Fruit fly (Drosophila melanogaster): Measurements from ENCODE around the gene CG32988.

Gene CG32988

DNA sequence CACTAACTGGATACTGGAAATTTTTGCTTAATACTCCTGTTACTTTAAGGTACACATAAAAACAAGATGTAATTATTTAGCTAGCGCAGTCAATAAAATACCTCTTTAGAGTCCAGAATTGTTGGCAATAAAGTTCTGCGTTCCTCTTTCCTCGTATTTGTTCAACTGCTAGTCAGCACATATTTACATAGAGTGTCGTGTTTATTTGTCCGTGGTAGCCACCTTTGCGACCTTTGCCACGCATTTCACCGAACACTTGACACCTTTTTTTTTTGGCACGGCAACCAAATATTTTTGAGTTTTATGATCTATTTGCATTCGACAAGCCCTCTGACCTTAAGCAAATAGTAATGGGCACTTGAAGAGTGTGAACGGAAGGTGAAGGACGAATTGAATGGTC is 18.7 kb upstream of the CG32988 start (continued):
- TF ChIP-seq tna (GFP tag; IDR thresholded peaks at IDR 0.05; ENCODE audit: partially characterized antibody) (no peak), Deaf1 (tag; optimal IDR thresholded peaks at IDR 0.05) (no peak), bigmax (GFP tag; optimal IDR thresholded peaks at IDR 0.05) (peak; percentile 2), CG12744 (GFP tag; optimal IDR thresholded peaks at IDR 0.05) (peak; percentile 69), gcm2 (GFP tag; optimal IDR thresholded peaks at IDR 0.05) (peak; percentile 27), CG30403 (GFP tag; optimal IDR thresholded peaks at IDR 0.05) (peak; percentile 50), org-1 (GFP tag; optimal IDR thresholded peaks at IDR 0.05) (peak; percentile 91), gce (GFP tag; IDR thresholded peaks at IDR 0.05) (0 out of 3 replicates have a peak, but pooled peaks have one; percentile 10), CG3726 (GFP tag; IDR thresholded peaks at IDR 0.05) (no peak), sob (GFP tag; IDR thresholded peaks at IDR 0.05) (peak; percentile 79), CG31441 (GFP tag; IDR thresholded peaks at IDR 0.05) (peak; percentile 43; the same call in 1 of the 2 replicates), CG5245 (GFP tag; optimal IDR thresholded peaks at IDR 0.05) (peak; percentile 40), Atf6 (GFP tag; IDR thresholded peaks at IDR 0.05) (peak; percentile 71; the same call in 1 of the 2 replicates), CG3163 (GFP tag; optimal IDR thresholded peaks at IDR 0.05) (peak; percentile 77), CG17802 (tag; optimal IDR thresholded peaks at IDR 0.05) (no peak), zen (tag; optimal IDR thresholded peaks at IDR 0.05) (peak; percentile 94), Ets97D (GFP tag; optimal IDR thresholded peaks at IDR 0.05) (peak; percentile 10), CG16863 (GFP tag; optimal IDR thresholded peaks at IDR 0.05) (peak; percentile 86), Aef1 (GFP tag; IDR thresholded peaks at IDR 0.05) (no peak), CG8944 (GFP tag; optimal IDR thresholded peaks at IDR 0.05) (peak; percentile 84), CG10366 (GFP tag; IDR thresholded peaks at IDR 0.05) (no peak), CG14441 (GFP tag; IDR thresholded peaks at IDR 0.05) (no peak), Oaz (GFP tag; IDR thresholded peaks at IDR 0.05) (no peak), Dad (GFP tag; optimal IDR thresholded peaks at IDR 0.05) (no peak), CG17912 (GFP tag; optimal IDR thresholded peaks at IDR 0.05) (no peak), CG18476 (GFP tag; optimal IDR thresholded peaks at IDR 0.05) (peak; percentile 38), gem (tag; optimal IDR thresholded peaks at IDR 0.05) (peak; percentile 86), E2f1 (GFP tag; IDR thresholded peaks at IDR 0.05) (no peak)

DNA sequence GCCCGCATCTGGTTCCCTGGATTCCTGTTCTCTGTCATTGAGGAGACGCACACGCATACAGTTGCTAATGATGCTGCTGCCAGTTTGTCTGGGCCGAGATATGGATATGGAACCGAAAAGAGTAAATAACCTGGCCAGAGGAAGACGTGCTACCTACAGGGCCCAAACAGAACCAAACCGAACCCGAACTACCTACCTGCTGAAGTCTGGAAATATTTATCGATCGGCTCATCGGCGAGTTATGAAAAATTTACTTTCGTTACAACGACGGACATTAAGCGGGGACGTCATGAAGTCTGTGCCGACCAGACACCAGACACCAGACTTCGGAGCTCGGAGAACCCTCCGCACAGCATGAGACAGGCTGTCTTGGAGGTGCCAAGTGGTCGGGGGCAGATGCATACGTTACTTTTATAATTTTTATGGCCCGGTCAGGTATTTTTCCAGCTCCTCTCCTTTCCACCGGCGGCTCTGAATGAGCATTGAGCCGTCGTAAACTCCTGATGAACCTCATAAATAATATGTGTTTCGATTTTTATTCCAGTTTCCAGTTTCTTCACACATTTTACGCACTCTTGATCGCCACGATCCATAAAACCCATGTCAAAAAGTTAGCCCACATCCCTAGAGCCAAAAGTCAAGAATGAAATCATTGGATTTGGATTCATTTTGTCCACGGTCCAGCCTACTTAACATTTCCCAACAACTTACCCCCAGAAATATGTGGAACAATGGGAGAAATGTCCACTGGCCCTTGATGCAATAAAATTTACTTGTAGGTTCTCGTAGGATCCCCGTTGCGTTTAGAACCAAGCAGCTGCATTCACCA is 17.7 kb upstream of the CG32988 start:
- TF ChIP-seq Sin3A (optimal IDR thresholded peaks at IDR 0.05) (no peak), CG15269 (tag; optimal IDR thresholded peaks at IDR 0.05) (no peak), D (optimal IDR thresholded peaks at IDR 0.05) (peak; percentile 65), D (GFP tag; optimal IDR thresholded peaks at IDR 0.05) (no peak), ash1 (GFP tag; optimal IDR thresholded peaks at IDR 0.05) (no peak), vvl (GFP tag; IDR thresholded peaks at IDR 0.05) (0 out of 2 replicates have a peak, but pooled peaks have one; percentile 13), gcm (GFP tag; optimal IDR thresholded peaks at IDR 0.05) (peak; percentile 29), Blimp-1 (GFP tag; optimal IDR thresholded peaks at IDR 0.05) (peak; percentile 63), lola (GFP tag; optimal IDR thresholded peaks at IDR 0.05) (no peak), Kr (GFP tag; optimal IDR thresholded peaks at IDR 0.05) (peak; percentile 32), tll (GFP tag; optimal IDR thresholded peaks at IDR 0.05) (peak in 1 of 2 experiments; percentile 91), Ets65A (GFP tag) (no peak), Hr39 (optimal IDR thresholded peaks at IDR 0.05) (no peak), CG12391 (tag; optimal IDR thresholded peaks at IDR 0.05) (no peak), Med (GFP tag) (peak; percentile 75), btn (GFP tag; optimal IDR thresholded peaks at IDR 0.05) (no peak), CG10321 (GFP tag; IDR thresholded peaks at IDR 0.05) (no peak), kni (GFP tag; optimal IDR thresholded peaks at IDR 0.05) (peak; percentile 82), zen (tag; optimal IDR thresholded peaks at IDR 0.05) (peak; percentile 99), onecut (GFP tag; IDR thresholded peaks at IDR 0.05) (peak; percentile 36; the same call in 1 of the 2 replicates), CG4282 (GFP tag; optimal IDR thresholded peaks at IDR 0.05) (no peak), Atf3 (GFP tag; optimal IDR thresholded peaks at IDR 0.05) (no peak), z (GFP tag; IDR thresholded peaks at IDR 0.05) (no peak), cad (GFP tag; optimal IDR thresholded peaks at IDR 0.05) (peak; percentile 94)
